Worm (Caenorhabditis elegans) whole organism, L1 larva: ENCODE results near the gene srd-59.

Experiments
- blmp-1 ChIP-seq: fragments of 150-350 bp; optimal IDR thresholded peaks from 2 replicates; lab custom pipeline; 2014; ENCODE audit warnings: missing biosample characterization, missing genetic modification characterization
- ceh-88 ChIP-seq: fragments of 200-800 bp; sonication (Bioruptor generic); IDR thresholded peaks from 2 replicates; pipeline ENCODE4 v1.3.6; 2022; ENCODE audit warnings: missing genetic modification characterization, missing compliant biosample characterization
- efl-3 ChIP-seq: fragments of 200-800 bp; sonication (Bioruptor generic); optimal IDR thresholded peaks from 2 replicates; lab custom pipeline; 2018; ENCODE audit warnings: mild to moderate bottlenecking, missing genetic modification characterization, missing compliant biosample characterization
- elt-2 ChIP-seq: sonication (generic microtip); optimal IDR thresholded peaks from 2 replicates; lab custom pipeline; 2016; ENCODE audit warnings: missing genetic modification characterization, mild to moderate bottlenecking, inconsistent platforms, missing compliant biosample characterization, missing genetic modification reagents
- fos-1 ChIP-seq: fragments of 150-350 bp; optimal IDR thresholded peaks from 2 replicates; lab custom pipeline; 2014; ENCODE audit warnings: missing biosample characterization, missing genetic modification characterization
- isw-1 ChIP-seq: fragments of 200-800 bp; sonication (Bioruptor generic); IDR thresholded peaks from 2 replicates; pipeline ENCODE4 v1.3.6; 2022; ENCODE audit warnings: missing genetic modification characterization, missing compliant biosample characterization
- lin-14 ChIP-seq: fragments of 200-800 bp; sonication (Bioruptor generic); optimal IDR thresholded peaks from 2 replicates; lab custom pipeline; 2018; ENCODE audit warnings: mild to moderate bottlenecking, missing genetic modification characterization, moderate library complexity, missing compliant biosample characterization
- lin-39 ChIP-seq: fragments of 150-350 bp; optimal IDR thresholded peaks from 2 replicates; lab custom pipeline; 2014; ENCODE audit warnings: missing biosample characterization, missing genetic modification reagents, missing genetic modification characterization
- lir-3 ChIP-seq: sonication (generic microtip); optimal IDR thresholded peaks from 2 replicates; lab custom pipeline; 2016; ENCODE audit warnings: mild to moderate bottlenecking, missing genetic modification characterization, moderate library complexity, missing compliant biosample characterization; ENCODE audit not compliant: poor library complexity
- nhr-19 ChIP-seq: fragments of 200-800 bp; sonication (Bioruptor generic); conservative IDR thresholded peaks from 2 replicates; pipeline ENCODE4 v1.3.6; 2022; ENCODE audit warnings: missing genetic modification characterization, missing compliant biosample characterization
- nhr-20 ChIP-seq: sonication (generic microtip); optimal IDR thresholded peaks from 2 replicates; lab custom pipeline; 2016; ENCODE audit warnings: mild to moderate bottlenecking, missing genetic modification characterization, missing compliant biosample characterization
- nhr-28 ChIP-seq: fragments of 150-350 bp; optimal IDR thresholded peaks from 2 replicates; lab custom pipeline; 2014; ENCODE audit warnings: missing biosample characterization, missing genetic modification characterization
- nhr-47 ChIP-seq: sonication (generic microtip); optimal IDR thresholded peaks from 2 replicates; lab custom pipeline; 2016; ENCODE audit warnings: mild to moderate bottlenecking, missing genetic modification characterization, moderate library complexity, missing compliant biosample characterization
- nhr-76 ChIP-seq: sonication (generic microtip); optimal IDR thresholded peaks from 2 replicates; lab custom pipeline; 2017; ENCODE audit warnings: missing biosample characterization, missing genetic modification characterization
- nhr-84 ChIP-seq: sonication (generic microtip); optimal IDR thresholded peaks from 2 replicates; lab custom pipeline; 2017; ENCODE audit warnings: missing biosample characterization, missing genetic modification characterization
- nhr-85 ChIP-seq: sonication (generic microtip); peaks from one replicate; lab custom pipeline; 2016; ENCODE audit warnings: missing genetic modification characterization, inconsistent platforms, missing compliant biosample characterization
- nhr-90 ChIP-seq: sonication (generic microtip); optimal IDR thresholded peaks from 2 replicates; lab custom pipeline; 2016; ENCODE audit warnings: mild to moderate bottlenecking, missing genetic modification characterization, missing compliant biosample characterization; ENCODE audit not compliant: poor library complexity
- pag-3 ChIP-seq: sonication (generic microtip); optimal IDR thresholded peaks from 2 replicates; lab custom pipeline; 2017; ENCODE audit warnings: missing genetic modification characterization, mild to moderate bottlenecking, missing compliant biosample characterization, antibody characterized with exemption, borderline replicate concordance; ENCODE audit not compliant: insufficient read depth
- pax-3 ChIP-seq: fragments of 200-800 bp; sonication (Bioruptor generic); optimal IDR thresholded peaks from 2 replicates; lab custom pipeline; 2018; ENCODE audit warnings: mild to moderate bottlenecking, missing genetic modification characterization, moderate library complexity, missing compliant biosample characterization
- tlp-1 ChIP-seq: fragments of 150-350 bp; optimal IDR thresholded peaks from 2 replicates; lab custom pipeline; 2014; ENCODE audit warnings: missing biosample characterization, missing genetic modification characterization

Gene srd-59

ce11 chrII:7255614-7256162 is 50.2 kb downstream of the srd-59 start, which contains the start of gene F32A5.8 (continued):
- TF ChIP-seq tlp-1 (tag; lab: Kevin White, UChicago) (no peak), lin-14 (GFP tag; lab: Kevin White, UChicago) (no peak), efl-3 (GFP tag; lab: Kevin White, UChicago) (no peak), nhr-84 (no peak), nhr-28 (tag; lab: Kevin White, UChicago) (no peak), fos-1 (no peak), nhr-19 (GFP tag; lab: Robert Waterston, UW) (no peak), pax-3 (tag; lab: Kevin White, UChicago) (no peak), lir-3 (tag; lab: Kevin White, UChicago) (peak; percentile 14), lin-39 (tag; lab: Kevin White, UChicago) (no peak), nhr-90 (tag; lab: Kevin White, UChicago) (peak; percentile 1), elt-2 (peak; percentile 58), nhr-76 (tag; lab: Kevin White, UChicago) (no peak), nhr-85 (peak; percentile 21), nhr-47 (tag; lab: Kevin White, UChicago) (no peak), blmp-1 (peak; percentile 3), pag-3 (tag; lab: Kevin White, UChicago) (no peak), ceh-88 (no peak), nhr-20 (tag; lab: Kevin White, UChicago) (peak; percentile 18), isw-1 (no peak)
